Fruit fly (Drosophila melanogaster): ENCODE measurements around the gene CG13721.

- TF ChIP-seq toe (GFP tag; optimal IDR thresholded peaks at IDR 0.05) (no peak), ovo (GFP tag; optimal IDR thresholded peaks at IDR 0.05) (no peak), kay (GFP tag; ENCODE audit: borderline replicate concordance) (no peak), Crg-1 (GFP tag; optimal IDR thresholded peaks at IDR 0.05) (no peak), bab1 (GFP tag; optimal IDR thresholded peaks at IDR 0.05) (no peak), CG33017 (tag; optimal IDR thresholded peaks at IDR 0.05) (no peak), CG12768 (GFP tag; optimal IDR thresholded peaks at IDR 0.05) (no peak), Hr96 (GFP tag; optimal IDR thresholded peaks at IDR 0.05) (no peak), CG11617 (GFP tag; optimal IDR thresholded peaks at IDR 0.05) (no peak), CG7045 (GFP tag; optimal IDR thresholded peaks at IDR 0.05) (no peak), CG7101 (tag; optimal IDR thresholded peaks at IDR 0.05) (no peak), tj (GFP tag; optimal IDR thresholded peaks at IDR 0.05) (no peak), Clk (GFP tag; optimal IDR thresholded peaks at IDR 0.05) (no peak), CG5204 (GFP tag; optimal IDR thresholded peaks at IDR 0.05) (no peak)
These were observed 6.8 kb downstream of the CG13721 start, which contains the start of gene CG13722 for dm6 chr3L:4490702-4491243.

All from whole organism, adult.